Fruit fly (Drosophila melanogaster): ENCODE measurements around the gene wac.

The wac gene

dm6 chr3L:257618-258475, at the start of gene wac, which contains the start of gene DIP2 (continued):
- TF ChIP-seq tin (GFP tag; optimal IDR thresholded peaks at IDR 0.05) (peak; percentile 86), CG14965 (GFP tag; optimal IDR thresholded peaks at IDR 0.05; ENCODE audit: borderline replicate concordance) (no peak), chm (GFP tag; IDR thresholded peaks at IDR 0.05) (peak; percentile 83), vvl (GFP tag; IDR thresholded peaks at IDR 0.05) (peak; percentile 89), vnd (GFP tag; IDR thresholded peaks at IDR 0.05; ENCODE audit: partially characterized antibody) (peak; percentile 84), Ets65A (GFP tag) (peak; percentile 97), E2f2 (GFP tag; IDR thresholded peaks at IDR 0.05) (peak; percentile 88), org-1 (GFP tag; optimal IDR thresholded peaks at IDR 0.05) (no peak), CG9876 (GFP tag; optimal IDR thresholded peaks at IDR 0.05) (peak; percentile 75), CG2120 (GFP tag; optimal IDR thresholded peaks at IDR 0.05) (peak; percentile 94), YL-1 (GFP tag; optimal IDR thresholded peaks at IDR 0.05) (peak; percentile 84), gce (GFP tag; IDR thresholded peaks at IDR 0.05) (no peak), onecut (GFP tag; IDR thresholded peaks at IDR 0.05) (peak; percentile 91), CG11085 (GFP tag; IDR thresholded peaks at IDR 0.05) (0 out of 2 replicates have a peak, but pooled peaks have one; percentile 48), Rfx (GFP tag; IDR thresholded peaks at IDR 0.05) (peak; percentile 92), Ssrp (tag; optimal IDR thresholded peaks at IDR 0.05) (peak; percentile 16), pum (GFP tag; optimal IDR thresholded peaks at IDR 0.05) (peak; percentile 86), bbx (GFP tag; IDR thresholded peaks at IDR 0.05; ENCODE audit: partially characterized antibody) (peak; percentile 90), Kr (GFP tag; optimal IDR thresholded peaks at IDR 0.05) (no peak), CG4404 (GFP tag; IDR thresholded peaks at IDR 0.05) (peak; percentile 49), Ptx1 (GFP tag; IDR thresholded peaks at IDR 0.05) (peak; percentile 81), Bgb (GFP tag; IDR thresholded peaks at IDR 0.05; ENCODE audit: partially characterized antibody) (peak; percentile 91), dimm (GFP tag; IDR thresholded peaks at IDR 0.05) (no peak), Aef1 (GFP tag; IDR thresholded peaks at IDR 0.05) (peak; percentile 54; the same call in 2 of the 3 replicates), Dref (GFP tag; IDR thresholded peaks at IDR 0.05) (peak; percentile 84), ci (GFP tag; IDR thresholded peaks at IDR 0.05) (peak; percentile 87), rib (GFP tag; IDR thresholded peaks at IDR 0.05) (no peak), Ravus (GFP tag; IDR thresholded peaks at IDR 0.05) (no peak), E2f1 (GFP tag; IDR thresholded peaks at IDR 0.05) (no peak; the same call in none of the 2 replicates), Poxn (GFP tag; IDR thresholded peaks at IDR 0.05) (no peak), Mes4 (GFP tag; optimal IDR thresholded peaks at IDR 0.05) (peak; percentile 78), gfzf (GFP tag; optimal IDR thresholded peaks at IDR 0.05) (peak; percentile 89), Hsf (GFP tag; optimal IDR thresholded peaks at IDR 0.05) (peak; percentile 88), CG9215 (GFP tag; IDR thresholded peaks at IDR 0.05) (no peak), CG7839 (tag; optimal IDR thresholded peaks at IDR 0.05) (no peak), ken (GFP tag; IDR thresholded peaks at IDR 0.05) (peak; percentile 81), row (GFP tag; IDR thresholded peaks at IDR 0.05) (peak; percentile 68), CG2116 (GFP tag; optimal IDR thresholded peaks at IDR 0.05) (peak; percentile 94), ssp (GFP tag; IDR thresholded peaks at IDR 0.05) (peak; percentile 53; the same call in 1 of the 2 replicates), insv (GFP tag; optimal IDR thresholded peaks at IDR 0.05) (peak in 1 of 2 experiments; percentile 49), CG16779 (GFP tag; IDR thresholded peaks at IDR 0.05) (peak; percentile 71), CG31388 (GFP tag; optimal IDR thresholded peaks at IDR 0.05) (no peak), hkb (optimal IDR thresholded peaks at IDR 0.05) (no peak), hkb (GFP tag; IDR thresholded peaks at IDR 0.05) (peak; percentile 58; the same call in 1 of the 2 replicates), ap (GFP tag; IDR thresholded peaks at IDR 0.05) (no peak), CG14710 (tag; optimal IDR thresholded peaks at IDR 0.05) (peak; percentile 89), esg (GFP tag; conservative IDR thresholded peaks at IDR 0.05) (peak; percentile 45; the same call in 1 of the 2 replicates), CG12744 (GFP tag; optimal IDR thresholded peaks at IDR 0.05) (peak; percentile 67), tna (GFP tag; IDR thresholded peaks at IDR 0.05; ENCODE audit: partially characterized antibody) (peak; percentile 86), CG6765 (GFP tag; optimal IDR thresholded peaks at IDR 0.05) (peak; percentile 42)

Data from whole organism, embryonic.